Fruit fly (Drosophila melanogaster): ENCODE results near the gene DNAlig3.
A peak's percentile ranks its signal among the peaks of the same experiment; 100 is the strongest.

DNAlig3 gene

DNA sequence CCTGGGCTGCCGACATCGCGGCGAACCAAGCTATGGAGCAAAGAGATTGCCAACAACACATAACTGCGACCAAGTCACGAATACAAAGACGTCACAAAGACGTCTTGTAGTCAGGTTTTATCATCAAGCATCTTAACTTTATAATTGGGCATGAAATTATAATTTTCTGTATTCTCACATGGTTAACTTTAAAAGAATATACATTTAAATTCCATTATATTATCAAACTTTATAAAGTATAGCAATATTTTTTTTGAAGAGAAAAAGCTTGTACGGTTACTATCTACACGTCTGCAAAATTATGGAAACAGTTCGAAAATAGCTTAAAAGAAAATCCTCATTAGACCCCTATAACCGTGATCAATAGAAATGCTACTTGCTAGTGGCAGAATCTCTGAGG, 49.6 kb downstream of the DNAlig3 start, which contains the start of gene CG10041:
Gene CG10041 (minus strand): TSS at position 101 of the 400 bp plus-strand sequence.
- TF ChIP-seq CG13204 (GFP tag; optimal IDR thresholded peaks at IDR 0.05) = no peak
- TF ChIP-seq Pif1A (GFP tag; optimal IDR thresholded peaks at IDR 0.05) = no peak
- TF ChIP-seq CG17806 (tag; optimal IDR thresholded peaks at IDR 0.05) = no peak
- no peak for TF ChIP-seq rn (GFP tag; IDR thresholded peaks at IDR 0.05)
- TF ChIP-seq EcR (GFP tag; optimal IDR thresholded peaks at IDR 0.05) = no peak
- no peak for TF ChIP-seq Snoo (tag; optimal IDR thresholded peaks at IDR 0.05)

DNA sequence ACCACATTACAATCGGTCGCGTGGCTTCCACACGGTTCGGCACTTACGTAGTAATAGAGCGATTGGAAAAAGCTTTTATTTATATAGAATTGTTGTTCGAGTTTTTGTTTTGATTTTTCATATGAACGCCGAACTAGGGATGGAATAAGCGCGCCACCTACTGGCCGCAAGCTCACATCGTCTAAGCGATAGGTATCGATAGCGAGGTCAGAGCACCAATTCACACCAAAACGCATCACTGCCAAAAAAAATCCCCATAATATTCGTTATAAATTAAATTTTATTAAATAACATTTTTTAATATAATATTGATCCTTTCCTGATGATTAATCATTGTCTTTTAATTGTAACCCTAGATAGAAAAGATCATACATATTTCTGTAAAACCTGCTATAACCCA, 51.1 kb downstream of the DNAlig3 start, which contains the start of gene CG10038:
Gene CG10038 (minus strand): TSS at position 148 of the 400 bp plus-strand sequence.
- TF ChIP-seq D1 (tag; optimal IDR thresholded peaks at IDR 0.05) (peak; percentile 55), CG4496 (GFP tag; IDR thresholded peaks at IDR 0.05) (peak; percentile 35; the same call in 1 of the 3 replicates), CG14655 (GFP tag; optimal IDR thresholded peaks at IDR 0.05) (no peak), fd96Ca (GFP tag; IDR thresholded peaks at IDR 0.05) (no peak), CG17806 (tag; optimal IDR thresholded peaks at IDR 0.05) (peak; percentile 5)

All from whole organism, pupa.